Fruit fly (Drosophila melanogaster): ENCODE results near the gene CG14860.

Gene CG14860

DNA sequence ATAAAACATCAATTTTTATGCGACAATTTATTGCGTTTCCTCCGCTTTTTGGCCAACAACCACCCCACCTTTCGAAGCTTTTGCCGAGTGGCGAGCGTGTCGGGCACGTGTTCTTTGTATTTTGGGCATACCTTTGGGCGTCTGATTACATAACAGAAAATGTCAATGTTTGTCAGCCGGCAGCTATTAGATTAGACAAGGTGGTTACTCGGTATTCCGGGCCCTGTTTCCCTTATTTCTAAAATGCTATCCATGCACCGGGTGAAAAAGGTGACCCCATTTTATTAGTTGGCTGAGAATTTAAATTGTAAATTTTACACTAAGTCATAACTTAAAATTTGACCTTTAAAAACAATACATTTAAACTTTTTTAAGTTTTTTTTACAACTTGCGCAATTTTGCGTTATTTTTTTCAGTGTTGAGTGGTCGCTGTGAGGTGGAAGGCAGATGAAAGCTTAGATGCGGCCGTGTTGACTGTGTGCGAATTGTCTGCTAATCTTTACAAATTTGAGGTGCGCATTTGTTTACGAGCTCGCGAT lies 17.9 kb downstream of the CG14860 start (continued):
- TF ChIP-seq CG9727 (GFP tag; optimal IDR thresholded peaks at IDR 0.05) (peak; percentile 9), CG15011 (GFP tag; optimal IDR thresholded peaks at IDR 0.05) (peak; percentile 39), ATbp (GFP tag; optimal IDR thresholded peaks at IDR 0.05) (no peak), BtbVII (GFP tag; optimal IDR thresholded peaks at IDR 0.05) (peak; percentile 2), caup (GFP tag; optimal IDR thresholded peaks at IDR 0.05; ENCODE audit: severe bottlenecking) (peak; percentile 22), CG34376 (GFP tag; optimal IDR thresholded peaks at IDR 0.05) (no peak), Fer3 (tag; optimal IDR thresholded peaks at IDR 0.05) (peak; percentile 40), dysf (GFP tag; IDR thresholded peaks at IDR 0.05) (0 out of 3 replicates have a peak, but pooled peaks have one; percentile 16), Optix (GFP tag; IDR thresholded peaks at IDR 0.05) (no peak), grn (GFP tag; optimal IDR thresholded peaks at IDR 0.05) (no peak), CG2120 (GFP tag; optimal IDR thresholded peaks at IDR 0.05) (peak; percentile 35), gro (GFP tag; optimal IDR thresholded peaks at IDR 0.05) (no peak), CG4360 (GFP tag; IDR thresholded peaks at IDR 0.05) (no peak), row (GFP tag; IDR thresholded peaks at IDR 0.05) (0 out of 3 replicates have a peak, but pooled peaks have one; percentile 28), pita (GFP tag; optimal IDR thresholded peaks at IDR 0.05) (no peak), chif (GFP tag; optimal IDR thresholded peaks at IDR 0.05) (peak in 1 of 2 experiments; percentile 4), stc (GFP tag; IDR thresholded peaks at IDR 0.05) (no peak), CG32767 (GFP tag; IDR thresholded peaks at IDR 0.05) (no peak), Hr51 (GFP tag; optimal IDR thresholded peaks at IDR 0.05) (peak in 1 of 2 experiments; percentile 6), tna (GFP tag; IDR thresholded peaks at IDR 0.05; ENCODE audit: partially characterized antibody) (no peak), fru (optimal IDR thresholded peaks at IDR 0.05) (no peak), Ravus (GFP tag; IDR thresholded peaks at IDR 0.05) (no peak), CG2889 (GFP tag; IDR thresholded peaks at IDR 0.05) (no peak), CG9932 (GFP tag; IDR thresholded peaks at IDR 0.05) (0 out of 2 replicates have a peak, but pooled peaks have one; percentile 15), pan (optimal IDR thresholded peaks at IDR 0.05) (no peak), pan (GFP tag; optimal IDR thresholded peaks at IDR 0.05 in 1 of 2, IDR thresholded peaks at IDR 0.05 in 1 of 2) (peak in 1 of 2 experiments; percentile 21), CG34422 (GFP tag; IDR thresholded peaks at IDR 0.05) (no peak), Neu2 (GFP tag; optimal IDR thresholded peaks at IDR 0.05; ENCODE audit: borderline replicate concordance) (no peak), gem (tag; optimal IDR thresholded peaks at IDR 0.05) (peak; percentile 0), scrt (GFP tag; optimal IDR thresholded peaks at IDR 0.05) (peak; percentile 28), hth (optimal IDR thresholded peaks at IDR 0.05) (no peak), lov (optimal IDR thresholded peaks at IDR 0.05) (no peak), lov (GFP tag; IDR thresholded peaks at IDR 0.05) (no peak), CG6813 (GFP tag; optimal IDR thresholded peaks at IDR 0.05) (no peak), Sox100B (GFP tag; optimal IDR thresholded peaks at IDR 0.05) (peak; percentile 11), lab (GFP tag; optimal IDR thresholded peaks at IDR 0.05) (peak; percentile 67), sob (GFP tag; IDR thresholded peaks at IDR 0.05) (no peak), Blimp-1 (GFP tag; optimal IDR thresholded peaks at IDR 0.05) (peak; percentile 22), CG10979 (tag; optimal IDR thresholded peaks at IDR 0.05) (no peak), CG10959 (GFP tag; IDR thresholded peaks at IDR 0.05) (no peak), HLH3B (GFP tag; IDR thresholded peaks at IDR 0.05) (0 out of 2 replicates have a peak, but pooled peaks have one; percentile 40), sisA (GFP tag; IDR thresholded peaks at IDR 0.05) (peak; percentile 39), Ets97D (GFP tag; optimal IDR thresholded peaks at IDR 0.05) (no peak), Sox102F (GFP tag; optimal IDR thresholded peaks at IDR 0.05) (peak; percentile 6), CG3163 (GFP tag; optimal IDR thresholded peaks at IDR 0.05) (no peak), CG11504 (tag; optimal IDR thresholded peaks at IDR 0.05) (peak; percentile 55), CG17802 (tag; optimal IDR thresholded peaks at IDR 0.05) (no peak), Ada2b (GFP tag; IDR thresholded peaks at IDR 0.05) (0 out of 2 replicates have a peak, but pooled peaks have one; percentile 30)

All from whole organism, embryonic.